Fruit fly (Drosophila melanogaster) whole organism, embryonic: ENCODE results near the gene CG12659.

Experiments used
- ATbp ChIP-seq: fragments of 200-800 bp; sonication (Bioruptor generic); optimal IDR thresholded peaks from 2 replicates; lab custom pipeline; 2017; ENCODE audit warnings: missing biosample characterization, mild to moderate bottlenecking, missing genetic modification characterization, missing genetic modification reagents
- Antp ChIP-seq: fragments of 200-800 bp; sonication (Bioruptor generic); optimal IDR thresholded peaks from 3 replicates; lab custom pipeline; 2016; ENCODE audit warnings: missing biosample characterization, missing genetic modification characterization
- BtbVII ChIP-seq: fragments of 200-800 bp; sonication (Bioruptor generic); optimal IDR thresholded peaks from 3 replicates; lab custom pipeline; 2017; ENCODE audit warnings: missing biosample characterization, mild to moderate bottlenecking, missing genetic modification characterization
- CG10462 ChIP-seq: fragments of 200-800 bp; sonication (Bioruptor generic); optimal IDR thresholded peaks from 2 replicates; lab custom pipeline; 2016; ENCODE audit warnings: missing biosample characterization, missing genetic modification characterization
- CG11696 ChIP-seq: fragments of 200-800 bp; sonication (Bioruptor generic); IDR thresholded peaks from 2 replicates; pipeline ENCODE4 v1.3.6; 2022; ENCODE audit warnings: missing biosample characterization, missing genetic modification characterization
- CG12236 ChIP-seq: fragments of 200-800 bp; sonication (Bioruptor generic); optimal IDR thresholded peaks from 2 replicates; lab custom pipeline; 2016; ENCODE audit warnings: missing biosample characterization, missing genetic modification characterization
- CG12299 ChIP-seq: fragments of 200-800 bp; sonication (Bioruptor generic); optimal IDR thresholded peaks from 2 replicates; lab custom pipeline; 2018; ENCODE audit warnings: missing biosample characterization, mild to moderate bottlenecking, missing genetic modification characterization
- CG13624 ChIP-seq: fragments of 200-800 bp; sonication (Bioruptor generic); optimal IDR thresholded peaks from 2 replicates; lab custom pipeline; 2016; ENCODE audit warnings: missing biosample characterization, missing genetic modification characterization
- CG15073 ChIP-seq: fragments of 200-800 bp; sonication (Bioruptor generic); optimal IDR thresholded peaks from 2 replicates; lab custom pipeline; 2016; ENCODE audit warnings: missing biosample characterization, missing genetic modification characterization
- CG1529 ChIP-seq: fragments of 200-800 bp; sonication (Bioruptor generic); optimal IDR thresholded peaks from 3 replicates; lab custom pipeline; 2018; ENCODE audit warnings: missing biosample characterization, missing genetic modification characterization
- CG15696 ChIP-seq: fragments of 200-800 bp; sonication (Bioruptor generic); optimal IDR thresholded peaks from 2 replicates; lab custom pipeline; 2019; ENCODE audit warnings: missing biosample characterization, mild to moderate bottlenecking, missing genetic modification characterization, moderate library complexity
- CG17802 ChIP-seq: fragments of 200-800 bp; sonication (Bioruptor generic); optimal IDR thresholded peaks from 2 replicates; lab custom pipeline; 2018; ENCODE audit warnings: missing biosample characterization, mild to moderate bottlenecking, missing genetic modification characterization, moderate library complexity
- CG1792 ChIP-seq: fragments of 200-800 bp; sonication (Bioruptor generic); optimal IDR thresholded peaks from 2 replicates; lab custom pipeline; 2016; ENCODE audit warnings: missing biosample characterization, missing genetic modification characterization
- CG2889 ChIP-seq: fragments of 200-800 bp; sonication (Bioruptor generic); IDR thresholded peaks from 3 replicates; pipeline ENCODE4 v1.3.6; 2022; ENCODE audit warnings: missing biosample characterization, missing genetic modification characterization
- CG32767 ChIP-seq: fragments of 200-800 bp; sonication (Bioruptor generic); IDR thresholded peaks from 2 replicates; pipeline ENCODE4 v1.3.6; 2022; ENCODE audit warnings: missing biosample characterization, missing genetic modification characterization
- CG34224 ChIP-seq: fragments of 200-800 bp; sonication (Bioruptor generic); IDR thresholded peaks from 3 replicates; pipeline ENCODE4 v1.3.6; 2022; ENCODE audit warnings: missing biosample characterization, missing genetic modification characterization; ENCODE audit not compliant: partially characterized antibody
- CG6654 ChIP-seq: fragments of 200-800 bp; sonication (Bioruptor generic); optimal IDR thresholded peaks from 2 replicates; lab custom pipeline; 2017; ENCODE audit warnings: missing biosample characterization, mild to moderate bottlenecking, missing genetic modification characterization
- CG7928 ChIP-seq: fragments of 200-800 bp; sonication (Bioruptor generic); optimal IDR thresholded peaks from 2 replicates; lab custom pipeline; 2017; ENCODE audit warnings: missing biosample characterization, mild to moderate bottlenecking, missing genetic modification characterization
- CG8281 ChIP-seq: fragments of 200-800 bp; sonication (Bioruptor generic); optimal IDR thresholded peaks from 2 replicates; lab custom pipeline; 2018; ENCODE audit warnings: missing biosample characterization, mild to moderate bottlenecking, missing genetic modification characterization, moderate library complexity
- CG8290 ChIP-seq, 3 experiments: fragments of 200-800 bp; sonication (Bioruptor generic); optimal IDR thresholded peaks; 2 replicates each; lab custom pipeline; 2016 to 2019; ENCODE audit warnings: missing biosample characterization in 3 of 3, missing genetic modification characterization in 3 of 3, mild to moderate bottlenecking in 2 of 3, moderate library complexity in 1 of 3
- CG9437 ChIP-seq: fragments of 200-800 bp; sonication (Bioruptor generic); optimal IDR thresholded peaks from 2 replicates; lab custom pipeline; 2018; ENCODE audit warnings: missing biosample characterization, mild to moderate bottlenecking, missing genetic modification characterization
- Camta ChIP-seq: fragments of 200-800 bp; sonication (Bioruptor generic); optimal IDR thresholded peaks from 2 replicates; lab custom pipeline; 2016; ENCODE audit warnings: missing biosample characterization, missing genetic modification characterization
- CrebB ChIP-seq: fragments of 200-800 bp; sonication (Bioruptor generic); optimal IDR thresholded peaks from 3 replicates; lab custom pipeline; 2018; ENCODE audit warnings: missing biosample characterization, mild to moderate bottlenecking, missing genetic modification characterization
- Deaf1 ChIP-seq: fragments of 200-800 bp; optimal IDR thresholded peaks from 3 replicates; lab custom pipeline; 2019; ENCODE audit warnings: missing biosample characterization, mild to moderate bottlenecking, missing genetic modification characterization, moderate library complexity
- Ets97D ChIP-seq: fragments of 200-800 bp; sonication (Bioruptor generic); optimal IDR thresholded peaks from 3 replicates; lab custom pipeline; 2016; ENCODE audit warnings: missing biosample characterization, missing genetic modification characterization
- GATAe ChIP-seq: fragments of 200-800 bp; sonication (Bioruptor generic); conservative IDR thresholded peaks from 2 replicates; pipeline ENCODE4 v1.3.6; 2022; ENCODE audit warnings: missing biosample characterization, missing genetic modification characterization
- HLH3B ChIP-seq: fragments of 200-800 bp; sonication (Bioruptor generic); IDR thresholded peaks from 2 replicates; pipeline ENCODE4 v1.3.6; 2022; ENCODE audit warnings: missing biosample characterization, missing genetic modification characterization
- HmgZ ChIP-seq: fragments of 200-800 bp; sonication (Bioruptor generic); optimal IDR thresholded peaks from 2 replicates; lab custom pipeline; 2018; ENCODE audit warnings: missing biosample characterization, mild to moderate bottlenecking, missing genetic modification characterization
- Hsf ChIP-seq: fragments of 200-800 bp; sonication (Bioruptor generic); optimal IDR thresholded peaks from 3 replicates; lab custom pipeline; 2016; ENCODE audit warnings: missing biosample characterization, missing genetic modification characterization
- Lpt ChIP-seq: fragments of >200 bp; optimal IDR thresholded peaks from 2 replicates; lab custom pipeline; 2018; ENCODE audit warnings: missing biosample characterization, missing genetic modification characterization
- Neu2 ChIP-seq: fragments of 200-800 bp; sonication (Bioruptor generic); optimal IDR thresholded peaks from 3 replicates; lab custom pipeline; 2016; ENCODE audit warnings: missing biosample characterization, missing genetic modification characterization, borderline replicate concordance
- Sry-δ ChIP-seq: fragments of 200-800 bp; sonication (Bioruptor generic); optimal IDR thresholded peaks from 2 replicates; lab custom pipeline; 2016; ENCODE audit warnings: missing biosample characterization, missing genetic modification characterization
- corto ChIP-seq: fragments of 200-800 bp; sonication (Bioruptor generic); optimal IDR thresholded peaks from 2 replicates; lab custom pipeline; 2016; ENCODE audit warnings: missing biosample characterization, mild to moderate bottlenecking, missing genetic modification characterization, moderate library complexity
- croc ChIP-seq: fragments of 200-800 bp; sonication (Bioruptor generic); conservative IDR thresholded peaks from 3 replicates; pipeline ENCODE4 v1.3.6; 2022; ENCODE audit warnings: missing biosample characterization, missing genetic modification characterization
- danr ChIP-seq: fragments of 200-800 bp; sonication (Bioruptor generic); IDR thresholded peaks from 2 replicates; pipeline ENCODE4 v1.3.6; 2022; ENCODE audit warnings: missing biosample characterization, missing genetic modification characterization
- ftz-f1 ChIP-seq: fragments of 200-800 bp; sonication (Bioruptor generic); optimal IDR thresholded peaks from 2 replicates; lab custom pipeline; 2016; ENCODE audit warnings: missing biosample characterization, missing genetic modification characterization
- gro ChIP-seq: fragments of 200-800 bp; sonication (Bioruptor generic); optimal IDR thresholded peaks from 2 replicates; lab custom pipeline; 2016; ENCODE audit warnings: missing biosample characterization, missing genetic modification characterization
- gsb ChIP-seq: fragments of 200-800 bp; sonication (Bioruptor generic); IDR thresholded peaks from 2 replicates; pipeline ENCODE4 v1.3.6; 2022; ENCODE audit warnings: missing biosample characterization, missing genetic modification characterization
- jigr1 ChIP-seq: fragments of 200-800 bp; sonication (Bioruptor generic); IDR thresholded peaks from 3 replicates; pipeline ENCODE4 v1.3.6; 2022; ENCODE audit warnings: missing biosample characterization, missing genetic modification characterization
- ken ChIP-seq: fragments of 200-800 bp; sonication (Bioruptor generic); IDR thresholded peaks from 3 replicates; pipeline ENCODE4 v1.3.6; 2022; ENCODE audit warnings: missing biosample characterization, missing genetic modification characterization
- klu ChIP-seq: fragments of 200-800 bp; sonication (Bioruptor generic); IDR thresholded peaks from 2 replicates; pipeline ENCODE4 v1.3.6; 2022; ENCODE audit warnings: missing biosample characterization, missing genetic modification characterization
- lov ChIP-seq, 2 experiments: fragments of 200-800 bp in 1 of 2; fragments of >200 bp in 1 of 2; sonication (Bioruptor generic) in 1 of 2; IDR thresholded peaks in 1 of 2; optimal IDR thresholded peaks in 1 of 2; 2 replicates in 1 of 2; 3 replicates in 1 of 2; pipeline versions ENCODE4 v1.3.6 to Lab custom; 2017 to 2022; ENCODE audit warnings: missing biosample characterization in 1 of 2, missing genetic modification characterization in 1 of 2
- mirr ChIP-seq: fragments of 200-800 bp; sonication (Bioruptor generic); optimal IDR thresholded peaks from 3 replicates; lab custom pipeline; 2018; ENCODE audit warnings: missing biosample characterization, mild to moderate bottlenecking, missing genetic modification characterization
- onecut ChIP-seq: fragments of 200-800 bp; sonication (Bioruptor generic); IDR thresholded peaks from 2 replicates; pipeline ENCODE4 v1.3.6; 2022; ENCODE audit warnings: missing biosample characterization, missing genetic modification characterization
- p53 ChIP-seq: fragments of 200-800 bp; sonication (Bioruptor generic); optimal IDR thresholded peaks from 2 replicates; lab custom pipeline; 2016; ENCODE audit warnings: missing biosample characterization, missing genetic modification characterization
- pb ChIP-seq: fragments of 200-800 bp; sonication (Bioruptor generic); optimal IDR thresholded peaks from 3 replicates; lab custom pipeline; 2016; ENCODE audit warnings: missing biosample characterization, missing genetic modification characterization
- rib ChIP-seq: fragments of 200-800 bp; sonication (Bioruptor generic); IDR thresholded peaks from 2 replicates; pipeline ENCODE4 v1.3.6; 2022; ENCODE audit warnings: missing biosample characterization, missing genetic modification characterization
- sens-2 ChIP-seq: fragments of 200-800 bp; sonication (Bioruptor generic); IDR thresholded peaks from 2 replicates; pipeline ENCODE4 v1.3.6; 2022; ENCODE audit warnings: missing biosample characterization, missing genetic modification characterization
- tio ChIP-seq: fragments of 200-800 bp; sonication (Bioruptor generic); optimal IDR thresholded peaks from 2 replicates; lab custom pipeline; 2017; ENCODE audit warnings: missing biosample characterization, missing genetic modification characterization, inconsistent platforms
- toy ChIP-seq: fragments of 200-800 bp; sonication (Bioruptor generic); IDR thresholded peaks from 2 replicates; pipeline ENCODE4 v1.3.6; 2022; ENCODE audit warnings: missing biosample characterization, missing genetic modification characterization
- twi ChIP-seq: fragments of 200-800 bp; optimal IDR thresholded peaks from 2 replicates; lab custom pipeline; 2019; ENCODE audit warnings: missing biosample characterization, mild to moderate bottlenecking, missing genetic modification characterization, moderate library complexity
- yki ChIP-seq: fragments of >200 bp; optimal IDR thresholded peaks from 3 replicates; lab custom pipeline; 2018

CG12659 gene

DNA sequence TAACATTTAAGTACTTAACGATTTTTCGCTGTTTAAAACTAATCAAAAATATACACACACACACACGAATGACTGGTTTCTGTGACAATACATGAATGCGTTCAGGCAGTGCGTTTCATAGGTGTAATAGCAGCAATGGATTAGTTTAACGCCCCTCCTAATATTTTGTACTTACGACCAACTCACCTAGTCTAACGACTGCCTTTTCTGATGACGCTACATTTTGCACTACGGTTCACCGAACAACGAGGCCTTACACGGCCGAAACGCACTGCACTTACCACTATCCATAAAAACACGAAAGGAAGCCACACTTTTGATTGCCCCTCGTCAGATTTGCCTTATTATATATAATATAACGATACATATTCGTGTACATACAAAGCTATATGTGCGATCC is 9.6 kb upstream of the CG12659 start (continued):
- TF ChIP-seq Antp (GFP tag; lab: Kevin White, UChicago): peak; percentile 39
- TF ChIP-seq GATAe (GFP tag; lab: Robert Waterston, UW): no peak
- no peak for TF ChIP-seq tio (GFP tag; lab: Kevin White, UChicago)
- no peak for TF ChIP-seq klu (GFP tag; lab: Robert Waterston, UW)
- TF ChIP-seq Sry-δ (GFP tag; lab: Kevin White, UChicago): no peak
- TF ChIP-seq p53 (GFP tag; lab: Kevin White, UChicago): no peak
- no peak for TF ChIP-seq jigr1
- TF ChIP-seq danr (GFP tag; lab: Robert Waterston, UW): no peak
- no peak for TF ChIP-seq CG13624 (GFP tag; lab: Kevin White, UChicago)
- TF ChIP-seq corto: no peak
- no peak for TF ChIP-seq rib
- TF ChIP-seq pb (GFP tag; lab: Kevin White, UChicago): no peak
- no peak for TF ChIP-seq CG11696
- no peak for TF ChIP-seq CG17802 (tag; lab: Kevin White, UChicago)
- no peak for TF ChIP-seq Neu2 (GFP tag; lab: Kevin White, UChicago)
- TF ChIP-seq CG2889 (GFP tag; lab: Robert Waterston, UW): 0 out of 3 replicates have a peak, but pooled peaks have one; percentile 6
- peak; percentile 45; the same call in 1 of the 3 replicates for TF ChIP-seq croc (GFP tag; lab: Robert Waterston, UW)
- TF ChIP-seq ken (GFP tag; lab: Robert Waterston, UW): peak; percentile 60; the same call in 1 of the 3 replicates
- TF ChIP-seq Lpt (GFP tag; lab: Kevin White, UChicago): no peak
- no peak for TF ChIP-seq gsb (GFP tag; lab: Robert Waterston, UW)
- no peak for TF ChIP-seq twi (tag; lab: Kevin White, UChicago)
- peak; percentile 8 for TF ChIP-seq Camta (GFP tag; lab: Kevin White, UChicago)
- TF ChIP-seq onecut (GFP tag; lab: Robert Waterston, UW): no peak; the same call in 1 of the 2 replicates
- TF ChIP-seq CG8281 (tag; lab: Kevin White, UChicago): no peak
- peak; percentile 23 for TF ChIP-seq Hsf
- TF ChIP-seq toy (GFP tag; lab: Robert Waterston, UW): no peak
- TF ChIP-seq sens-2 (GFP tag; lab: Robert Waterston, UW): no peak
- TF ChIP-seq CG12299 (tag; lab: Kevin White, UChicago): no peak
- TF ChIP-seq Deaf1 (tag; lab: Kevin White, UChicago): no peak
- no peak for TF ChIP-seq CG15073 (GFP tag; lab: Kevin White, UChicago)
- TF ChIP-seq CG12236 (GFP tag; lab: Kevin White, UChicago): no peak
- TF ChIP-seq CG6654 (GFP tag; lab: Kevin White, UChicago): no peak
- no peak for TF ChIP-seq HLH3B (GFP tag; lab: Robert Waterston, UW)
- TF ChIP-seq CrebB (tag; lab: Kevin White, UChicago): no peak
- no peak for TF ChIP-seq ftz-f1 (GFP tag; lab: Kevin White, UChicago)
- peak; percentile 14 for TF ChIP-seq CG15696 (tag; lab: Kevin White, UChicago)
- TF ChIP-seq mirr: no peak
- no peak for TF ChIP-seq CG10462 (GFP tag; lab: Kevin White, UChicago)
- no peak for TF ChIP-seq lov (optimal IDR thresholded peaks at IDR 0.05; lab: Kevin White, UChicago)
- TF ChIP-seq lov (GFP tag; IDR thresholded peaks at IDR 0.05; lab: Robert Waterston, UW): 0 out of 3 replicates have a peak, but pooled peaks have one; percentile 47
- TF ChIP-seq CG7928 (GFP tag; lab: Kevin White, UChicago): no peak
- TF ChIP-seq CG32767 (GFP tag; lab: Robert Waterston, UW): no peak
- TF ChIP-seq yki (lab: Kevin White, UChicago): no peak
- no peak for TF ChIP-seq Ets97D (GFP tag; lab: Kevin White, UChicago)
- no peak for TF ChIP-seq CG34224 (GFP tag; lab: Robert Waterston, UW)
- no peak for TF ChIP-seq CG1792
- TF ChIP-seq BtbVII (GFP tag; lab: Kevin White, UChicago): no peak
- TF ChIP-seq CG9437 (GFP tag; lab: Kevin White, UChicago): no peak
- TF ChIP-seq gro (GFP tag; lab: Kevin White, UChicago): no peak
- no peak for TF ChIP-seq HmgZ (tag; lab: Kevin White, UChicago)
- no peak for TF ChIP-seq CG8290 (GFP tag; optimal IDR thresholded peaks at IDR 0.05; lab: Kevin White, UChicago)
- TF ChIP-seq CG8290 (tag; optimal IDR thresholded peaks at IDR 0.05; lab: Kevin White, UChicago): no peak
- TF ChIP-seq CG1529 (GFP tag; lab: Kevin White, UChicago): no peak
- TF ChIP-seq ATbp (GFP tag; lab: Kevin White, UChicago): no peak
